Worm (Caenorhabditis elegans): ENCODE measurements around the gene F57A8.6.

DNA sequence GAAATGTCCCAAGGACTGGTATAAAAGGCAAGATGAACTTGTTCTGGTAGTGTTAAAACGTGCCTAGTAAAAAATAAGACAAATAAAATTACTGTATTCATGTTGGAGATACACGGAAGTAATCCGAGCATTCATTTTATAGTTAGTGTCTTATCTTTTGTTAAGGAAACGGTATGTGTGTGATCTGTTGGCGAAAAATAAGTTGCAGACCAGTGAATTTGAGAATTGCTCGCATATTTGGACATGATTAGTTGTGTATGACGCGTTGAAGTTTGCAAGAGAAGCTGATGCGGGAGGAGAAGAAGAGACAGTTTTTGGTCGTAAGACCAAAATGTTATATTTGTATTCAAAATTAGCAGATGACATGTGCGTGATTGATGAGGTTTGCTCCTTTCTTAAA, 28.2 kb upstream of the F57A8.6 start, which contains the start of gene C08B6.14:
- TF ChIP-seq ama-1 (optimal IDR thresholded peaks at IDR 0.05) (no peak), tbx-11 (GFP tag; IDR thresholded peaks at IDR 0.05) (no peak), scrt-1 (GFP tag; IDR thresholded peaks at IDR 0.05) (no peak), sea-1 (GFP tag; conservative IDR thresholded peaks at IDR 0.05) (no peak), hnd-1 (tag; optimal IDR thresholded peaks at IDR 0.05) (no peak), F13C5.2 (tag; optimal IDR thresholded peaks at IDR 0.05) (no peak), flt-1 (GFP tag; IDR thresholded peaks at IDR 0.05) (no peak), hmg-4 (GFP tag; optimal IDR thresholded peaks at IDR 0.05) (no peak), ets-7 (tag; optimal IDR thresholded peaks at IDR 0.05) (no peak), tra-4 (tag; optimal IDR thresholded peaks at IDR 0.05) (no peak), aly-1 (tag; optimal IDR thresholded peaks at IDR 0.05) (no peak), hmbx-1 (tag; optimal IDR thresholded peaks at IDR 0.05) (no peak), pes-1 (GFP tag; IDR thresholded peaks at IDR 0.05) (no peak), ceh-13 (GFP tag; optimal IDR thresholded peaks at IDR 0.05) (no peak)

Measured in whole organism, early embryonic.